Fruit fly (Drosophila melanogaster) ovary, adult (tissue): ENCODE data around the gene Setd3.

Experiments
- CG17801 ChIP-seq: fragments of 200-800 bp; optimal IDR thresholded peaks from 2 replicates; lab custom pipeline; 2019; ENCODE audit warnings: missing biosample characterization, mild to moderate bottlenecking, missing genetic modification characterization, moderate library complexity; ENCODE audit not compliant: partially characterized antibody

The Setd3 gene

DNA sequence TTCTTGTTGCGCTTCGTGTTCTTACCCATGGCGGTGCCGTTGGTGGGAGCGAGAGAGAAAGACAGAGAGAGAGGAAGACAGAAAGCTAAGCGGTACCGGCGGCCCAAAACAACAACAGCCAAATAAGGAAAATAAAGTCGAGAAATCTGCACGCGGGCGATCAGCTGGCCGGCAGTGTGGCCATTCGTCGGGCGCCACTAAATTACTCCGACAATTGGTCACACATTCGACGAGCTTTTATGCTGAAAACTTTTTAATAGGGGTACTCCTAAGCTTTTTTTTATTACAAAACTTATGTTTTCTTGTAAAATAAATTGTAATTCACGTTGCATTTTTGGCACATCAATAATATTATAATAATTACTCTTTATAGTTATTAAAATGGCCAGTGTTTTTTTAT is at the start of gene Setd3:
Setd3 (minus strand) TSS at position 187 of the 400 bp plus-strand sequence.
- peak; percentile 17 for TF ChIP-seq CG17801

dm6 chrX:7014931-7015428 is 46.4 kb upstream of the Setd3 start:
- TF ChIP-seq CG17801, result peak; percentile 20

- TF ChIP-seq CG17801, result peak; percentile 90
Measured at dm6 chrX:7013320-7014214, 45.0 kb upstream of the Setd3 start, which contains the start of the genes CG3032 and CG4593. Gene CG3032, minus strand, starts transcription at chrX:7013881. Gene CG4593, plus strand, starts transcription at chrX:7013887.

- TF ChIP-seq CG17801, result peak; percentile 92
Measured at dm6 chrX:7011063-7011743, 42.7 kb upstream of the Setd3 start, which contains the start of the genes cm, sloth1 and sloth2. Gene cm, minus strand, starts transcription at chrX:7011145. Gene sloth1, plus strand, starts transcription at chrX:7011357. Gene sloth2, plus strand, starts transcription at chrX:7011357.

DNA sequence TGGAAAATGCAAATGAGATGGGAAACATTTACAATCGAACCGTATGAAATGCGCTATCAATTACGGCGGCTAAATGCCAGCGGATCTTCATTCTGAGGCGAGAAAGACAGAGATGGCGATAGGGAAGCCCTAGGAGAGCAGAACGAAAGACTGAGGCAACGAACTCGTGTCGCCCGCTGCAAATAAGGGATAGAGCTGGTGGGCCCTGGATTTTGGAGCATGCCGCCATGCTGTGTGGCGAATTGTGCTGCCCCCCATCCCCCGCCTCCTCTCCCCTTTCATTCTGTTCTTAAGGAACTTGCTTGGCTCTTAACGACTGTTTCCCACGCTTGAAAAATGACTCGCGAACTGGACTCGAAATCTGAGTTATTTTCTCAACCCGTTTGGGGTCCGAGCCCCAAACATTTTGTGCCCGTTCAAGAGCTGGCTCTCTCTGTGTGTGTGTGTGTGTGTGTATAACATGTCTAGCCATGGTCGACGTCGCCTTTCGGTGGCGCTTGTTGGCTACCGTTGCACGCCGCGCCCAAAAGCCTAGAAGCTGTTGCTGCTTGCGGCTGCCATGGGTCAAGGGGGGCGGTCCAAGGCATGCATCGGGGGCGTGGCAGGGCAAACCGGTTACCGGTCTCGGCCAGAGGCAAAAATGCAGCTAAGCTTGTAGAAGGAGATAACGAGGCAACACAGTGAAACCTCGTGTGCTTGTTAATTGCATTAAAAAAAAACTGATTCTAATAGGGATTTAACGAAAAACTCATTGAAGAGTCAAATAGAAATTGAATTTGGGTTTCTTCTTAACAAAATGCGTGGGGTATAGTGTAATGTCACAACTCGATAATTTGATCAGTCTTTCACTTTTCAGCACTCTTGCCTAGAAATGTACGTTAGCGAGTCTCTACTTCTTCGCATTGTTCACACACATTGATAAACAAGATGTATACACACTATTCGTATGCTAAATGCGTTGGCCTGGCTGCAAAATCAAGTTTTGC is 39.8 kb upstream of the Setd3 start:
- TF ChIP-seq CG17801, result no peak

DNA sequence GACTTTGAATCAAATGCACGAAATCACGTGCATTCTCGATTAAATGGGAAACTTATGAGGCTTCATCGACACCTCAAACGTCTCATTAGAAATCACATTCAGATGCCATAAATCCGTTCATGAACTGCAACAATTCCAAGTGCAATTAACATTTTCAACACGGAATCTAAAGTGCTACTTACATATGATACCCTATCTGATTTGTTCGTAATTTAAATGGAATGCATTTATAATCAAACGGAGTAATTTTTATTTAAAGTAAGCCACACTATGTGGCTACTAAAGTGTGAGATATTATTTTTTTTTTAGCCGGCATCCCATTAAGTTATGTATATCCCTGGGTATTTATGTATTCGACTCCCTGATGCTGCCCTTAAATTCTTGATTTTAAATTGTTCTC is 39.1 kb upstream of the Setd3 start:
- TF ChIP-seq CG17801, result no peak

DNA sequence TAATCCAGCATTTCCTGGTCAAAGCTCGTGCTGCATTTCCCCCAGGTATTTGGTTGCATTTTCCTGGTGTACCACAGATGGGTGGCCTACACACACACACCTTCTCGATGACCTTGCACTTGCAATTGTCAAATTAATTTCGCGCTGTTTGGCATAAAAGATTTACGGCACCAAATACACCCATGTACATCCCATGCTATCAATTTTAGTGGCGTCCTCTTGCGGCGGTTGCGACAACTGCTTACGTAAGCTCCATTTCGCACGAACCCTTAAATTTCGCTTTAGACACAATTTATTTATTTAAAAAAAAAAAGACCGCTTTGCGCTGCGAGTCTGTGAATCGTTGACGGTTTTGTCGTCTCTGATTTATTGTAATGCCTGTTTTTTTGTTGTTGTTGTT is 36.9 kb upstream of the Setd3 start:
- TF ChIP-seq CG17801, result no peak

- no peak for TF ChIP-seq CG17801
Measured at dm6 chrX:7004101-7004700, 35.7 kb upstream of the Setd3 start.

DNA sequence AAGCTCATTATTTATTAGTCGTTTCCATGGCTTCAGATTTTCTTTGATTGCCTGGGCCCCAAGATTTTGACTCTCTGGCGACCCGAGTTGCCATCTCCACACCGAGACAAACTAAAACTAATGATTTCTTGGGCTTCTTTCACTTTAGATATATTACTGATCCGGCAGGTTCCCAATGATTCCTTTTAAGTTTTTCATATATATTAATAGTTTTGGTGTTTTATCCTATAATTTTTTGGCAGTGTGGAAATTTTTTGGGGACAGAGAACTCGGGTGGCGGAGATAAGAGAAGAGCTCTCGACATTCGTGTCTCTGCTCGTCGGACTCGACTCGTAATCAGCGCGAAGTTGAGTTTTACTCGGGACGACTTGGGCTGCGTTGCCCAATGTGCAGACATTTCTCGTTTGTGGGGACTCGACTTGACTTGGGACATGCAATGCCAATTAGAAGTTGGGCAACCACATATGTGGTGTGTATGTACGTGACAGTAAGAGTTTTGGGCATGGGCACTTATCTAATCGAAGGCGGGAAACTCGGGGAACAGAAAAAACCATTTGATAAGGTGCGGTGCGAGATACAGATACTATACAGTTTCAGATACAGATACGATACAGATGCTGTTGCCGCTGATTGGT is 32.7 kb upstream of the Setd3 start:
- TF ChIP-seq CG17801, result no peak

dm6 chrX:7000444-7001134 is 32.0 kb upstream of the Setd3 start:
- TF ChIP-seq CG17801, result no peak

DNA sequence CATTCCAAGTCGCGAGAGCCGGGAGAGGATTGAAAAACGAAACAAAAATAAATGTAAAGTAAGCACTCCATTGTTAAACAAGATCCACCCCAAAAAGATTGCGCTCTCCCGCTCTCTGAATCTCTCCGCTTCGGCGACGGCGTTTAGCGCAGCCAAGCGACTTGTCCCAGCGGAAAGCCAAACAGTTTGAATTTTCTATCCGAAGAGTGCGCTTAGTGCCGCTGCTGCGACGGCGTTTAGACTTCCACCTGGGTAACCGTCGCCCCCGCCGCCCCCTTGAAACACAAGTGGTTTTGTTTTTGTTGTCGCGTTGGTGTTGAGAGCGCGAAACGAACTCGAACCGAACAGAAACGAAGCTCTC is 29.9 kb upstream of the Setd3 start, which contains the start of gene Inx2:
Inx2 (plus strand) TSS at position 181 of the 361 bp plus-strand sequence.
- peak; percentile 85 for TF ChIP-seq CG17801

- TF ChIP-seq CG17801, result peak; percentile 22
Measured at dm6 chrX:6997653-6998491, 29.3 kb upstream of the Setd3 start.

DNA sequence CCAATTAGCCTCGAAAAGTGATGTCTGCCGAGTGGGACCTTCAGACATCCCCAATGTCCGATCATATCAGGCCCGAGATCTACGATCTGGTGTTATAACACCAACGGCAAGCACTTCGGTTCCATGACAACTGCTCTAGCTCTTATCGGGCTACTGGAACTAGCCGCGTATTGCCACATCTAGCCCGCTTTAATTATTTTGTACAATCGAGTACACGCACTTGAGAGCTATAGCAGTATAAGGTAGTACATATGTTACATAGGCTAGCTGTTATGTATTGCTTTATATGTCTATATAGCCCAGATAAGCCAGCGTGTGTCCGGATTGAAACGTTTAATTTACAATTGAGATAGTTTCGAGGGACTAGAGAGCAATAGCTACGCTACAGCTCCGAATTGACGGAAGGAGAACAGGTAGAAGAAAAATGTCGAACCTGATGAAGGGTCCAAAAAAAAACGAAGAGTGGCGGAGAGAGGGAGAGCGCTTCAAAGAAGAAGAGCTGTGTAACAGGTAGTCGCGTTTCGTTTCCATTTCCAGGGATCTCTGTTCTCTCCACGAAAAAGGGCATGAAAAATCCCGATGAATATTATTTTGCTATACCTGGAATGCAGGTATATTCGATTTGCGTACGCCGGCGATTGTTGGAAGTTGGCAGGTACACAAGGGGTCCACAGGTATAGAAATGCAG is 28.6 kb upstream of the Setd3 start:
- no peak for TF ChIP-seq CG17801
